Fruit fly (Drosophila melanogaster) whole organism, embryonic: ENCODE data around the gene CG12477.

Experiments
- Atf6 ChIP-seq: fragments of 200-800 bp; sonication (Bioruptor generic); IDR thresholded peaks from 2 replicates; pipeline ENCODE4 v1.3.6; 2022; ENCODE audit warnings: missing biosample characterization, missing genetic modification characterization
- B-H2 ChIP-seq: fragments of 200-800 bp; sonication (Bioruptor generic); optimal IDR thresholded peaks from 2 replicates; lab custom pipeline; 2018; ENCODE audit warnings: missing biosample characterization, mild to moderate bottlenecking, missing genetic modification characterization
- Bteb2 ChIP-seq: fragments of 200-800 bp; sonication (Bioruptor generic); optimal IDR thresholded peaks from 2 replicates; lab custom pipeline; 2016; ENCODE audit warnings: missing biosample characterization, missing genetic modification characterization
- CG10462 ChIP-seq: fragments of 200-800 bp; sonication (Bioruptor generic); optimal IDR thresholded peaks from 2 replicates; lab custom pipeline; 2016; ENCODE audit warnings: missing biosample characterization, missing genetic modification characterization
- CG11093 ChIP-seq: fragments of 200-800 bp; sonication (Bioruptor generic); IDR thresholded peaks from 3 replicates; pipeline ENCODE4 v1.3.6; 2022; ENCODE audit warnings: missing biosample characterization, missing genetic modification characterization
- CG11398 ChIP-seq: fragments of 200-800 bp; sonication (Bioruptor generic); optimal IDR thresholded peaks from 2 replicates; lab custom pipeline; 2016; ENCODE audit warnings: missing biosample characterization, missing genetic modification characterization
- CG11456 ChIP-seq: fragments of 200-800 bp; sonication (Bioruptor generic); IDR thresholded peaks from 3 replicates; pipeline ENCODE4 v1.3.6; 2022; ENCODE audit warnings: missing biosample characterization, missing genetic modification characterization
- CG12236 ChIP-seq: fragments of 200-800 bp; sonication (Bioruptor generic); optimal IDR thresholded peaks from 2 replicates; lab custom pipeline; 2016; ENCODE audit warnings: missing biosample characterization, missing genetic modification characterization
- CG13123 ChIP-seq: fragments of 200-800 bp; sonication (Bioruptor generic); optimal IDR thresholded peaks from 2 replicates; lab custom pipeline; 2016; ENCODE audit warnings: missing biosample characterization, missing genetic modification characterization
- CG13424 ChIP-seq: fragments of 200-800 bp; sonication (Bioruptor generic); optimal IDR thresholded peaks from 2 replicates; lab custom pipeline; 2019; ENCODE audit warnings: missing biosample characterization, mild to moderate bottlenecking, missing genetic modification characterization, moderate library complexity
- CG15479 ChIP-seq: fragments of 200-800 bp; sonication (Bioruptor generic); optimal IDR thresholded peaks from 3 replicates; lab custom pipeline; 2019; ENCODE audit warnings: missing biosample characterization, mild to moderate bottlenecking, missing genetic modification characterization, moderate library complexity
- CG17328 ChIP-seq: fragments of 200-800 bp; sonication (Bioruptor generic); IDR thresholded peaks from 2 replicates; pipeline ENCODE4 v1.3.6; 2022; ENCODE audit warnings: missing biosample characterization, missing genetic modification characterization
- CG17612 ChIP-seq: fragments of 200-800 bp; sonication (Bioruptor generic); IDR thresholded peaks from 2 replicates; pipeline ENCODE4 v1.3.6; 2022; ENCODE audit warnings: missing biosample characterization, missing genetic modification characterization
- CG18011 ChIP-seq: fragments of 200-800 bp; sonication (Bioruptor generic); optimal IDR thresholded peaks from 2 replicates; lab custom pipeline; 2017; ENCODE audit warnings: missing biosample characterization, missing genetic modification characterization, mild to moderate bottlenecking, moderate library complexity, missing genotype
- CG2120 ChIP-seq: fragments of 200-800 bp; sonication (Bioruptor generic); optimal IDR thresholded peaks from 3 replicates; lab custom pipeline; 2016; ENCODE audit warnings: missing biosample characterization, missing genetic modification characterization
- CG2202 ChIP-seq: fragments of 200-800 bp; sonication (Bioruptor generic); optimal IDR thresholded peaks from 2 replicates; lab custom pipeline; 2018; ENCODE audit warnings: missing biosample characterization, mild to moderate bottlenecking, missing genetic modification characterization
- CG31441 ChIP-seq: fragments of 200-800 bp; sonication (Bioruptor generic); IDR thresholded peaks from 2 replicates; pipeline ENCODE4 v1.3.6; 2022; ENCODE audit warnings: missing biosample characterization, missing genetic modification characterization
- CG6254 ChIP-seq: fragments of 200-800 bp; sonication (Bioruptor generic); optimal IDR thresholded peaks from 3 replicates; lab custom pipeline; 2017; ENCODE audit warnings: mild to moderate bottlenecking, missing biosample characterization, missing genetic modification reagents, missing genetic modification characterization
- CG6813 ChIP-seq: fragments of 200-800 bp; sonication (Bioruptor generic); optimal IDR thresholded peaks from 2 replicates; lab custom pipeline; 2017; ENCODE audit warnings: missing biosample characterization, missing genetic modification characterization, mild to moderate bottlenecking, moderate library complexity, missing genetic modification reagents
- CG7963 ChIP-seq: fragments of 200-800 bp; sonication (Bioruptor generic); IDR thresholded peaks from 3 replicates; pipeline ENCODE4 v1.3.6; 2022; ENCODE audit warnings: missing biosample characterization, missing genetic modification characterization; ENCODE audit not compliant: partially characterized antibody
- CG9609 ChIP-seq: fragments of 200-800 bp; sonication (Bioruptor generic); optimal IDR thresholded peaks from 3 replicates; lab custom pipeline; 2016; ENCODE audit warnings: missing biosample characterization, missing genetic modification characterization
- D19B ChIP-seq: fragments of 200-800 bp; sonication (Bioruptor generic); optimal IDR thresholded peaks from 2 replicates; lab custom pipeline; 2017; ENCODE audit warnings: missing biosample characterization, mild to moderate bottlenecking, missing genetic modification characterization
- Dbx ChIP-seq: fragments of 200-800 bp; sonication (Bioruptor generic); IDR thresholded peaks from 3 replicates; pipeline ENCODE4 v1.3.6; 2022; ENCODE audit warnings: missing biosample characterization, missing genetic modification characterization
- Doc3 ChIP-seq: fragments of 200-800 bp; sonication (Bioruptor generic); IDR thresholded peaks from 3 replicates; pipeline ENCODE4 v1.3.6; 2022; ENCODE audit warnings: missing biosample characterization, missing genetic modification characterization; ENCODE audit not compliant: partially characterized antibody
- Gsc ChIP-seq: fragments of 200-800 bp; sonication (Bioruptor generic); IDR thresholded peaks from 2 replicates; pipeline ENCODE4 v1.3.6; 2022; ENCODE audit warnings: missing biosample characterization, missing genetic modification characterization
- HLH3B ChIP-seq: fragments of 200-800 bp; sonication (Bioruptor generic); IDR thresholded peaks from 2 replicates; pipeline ENCODE4 v1.3.6; 2022; ENCODE audit warnings: missing biosample characterization, missing genetic modification characterization
- Hr51 ChIP-seq, 2 experiments: fragments of 200-800 bp; sonication (Bioruptor generic); optimal IDR thresholded peaks; 2 replicates in 1 of 2; 3 replicates in 1 of 2; lab custom pipeline; 2016 to 2018; ENCODE audit warnings: missing biosample characterization in 2 of 2, missing genetic modification characterization in 2 of 2, mild to moderate bottlenecking in 1 of 2, moderate library complexity in 1 of 2
- Lim3 ChIP-seq: fragments of 200-800 bp; sonication (Bioruptor generic); IDR thresholded peaks from 2 replicates; pipeline ENCODE4 v1.3.6; 2022; ENCODE audit warnings: missing biosample characterization, missing genetic modification characterization
- Nf-YC ChIP-seq: fragments of 200-800 bp; optimal IDR thresholded peaks from 3 replicates; lab custom pipeline; 2019; ENCODE audit warnings: missing biosample characterization, mild to moderate bottlenecking, missing genetic modification characterization, moderate library complexity
- Sox100B ChIP-seq: fragments of 200-800 bp; sonication (Bioruptor generic); optimal IDR thresholded peaks from 3 replicates; lab custom pipeline; 2018; ENCODE audit warnings: missing biosample characterization, mild to moderate bottlenecking, missing genetic modification characterization
- Sox102F ChIP-seq: fragments of 200-800 bp; sonication (Bioruptor generic); optimal IDR thresholded peaks from 2 replicates; lab custom pipeline; 2018; ENCODE audit warnings: missing biosample characterization, mild to moderate bottlenecking, missing genetic modification characterization, moderate library complexity
- br ChIP-seq: fragments of >200 bp; optimal IDR thresholded peaks from 2 replicates; lab custom pipeline; 2017
- cad ChIP-seq: fragments of >200 bp; optimal IDR thresholded peaks from 2 replicates; lab custom pipeline; 2017; ENCODE audit warnings: missing biosample characterization, missing genetic modification characterization
- chm ChIP-seq: fragments of 200-800 bp; sonication (Bioruptor generic); IDR thresholded peaks from 2 replicates; pipeline ENCODE4 v1.3.6; 2022; ENCODE audit warnings: missing biosample characterization, missing genetic modification characterization
- dan ChIP-seq: fragments of 200-800 bp; sonication (Bioruptor generic); IDR thresholded peaks from 2 replicates; pipeline ENCODE4 v1.3.6; 2022; ENCODE audit warnings: missing biosample characterization, missing genetic modification characterization
- dimm ChIP-seq: fragments of 200-800 bp; sonication (Bioruptor generic); IDR thresholded peaks from 2 replicates; pipeline ENCODE4 v1.3.6; 2022; ENCODE audit warnings: missing biosample characterization, missing genetic modification characterization
- emc ChIP-seq: fragments of 200-800 bp; sonication (Bioruptor generic); optimal IDR thresholded peaks from 2 replicates; lab custom pipeline; 2016; ENCODE audit warnings: missing biosample characterization, missing genetic modification characterization
- fd64A ChIP-seq: fragments of 200-800 bp; sonication (Bioruptor generic); optimal IDR thresholded peaks from 3 replicates; lab custom pipeline; 2018; ENCODE audit warnings: missing biosample characterization, mild to moderate bottlenecking, missing genetic modification characterization
- kay ChIP-seq: fragments of 200-800 bp; sonication (Bioruptor generic); optimal IDR thresholded peaks from 2 replicates; lab custom pipeline; 2016; ENCODE audit warnings: missing biosample characterization, missing genetic modification characterization
- mld ChIP-seq: fragments of 200-800 bp; sonication (Bioruptor generic); IDR thresholded peaks from 3 replicates; pipeline ENCODE4 v1.3.6; 2022; ENCODE audit warnings: missing biosample characterization, missing genetic modification characterization; ENCODE audit not compliant: partially characterized antibody
- nerfin-1 ChIP-seq: fragments of 200-800 bp; sonication (Bioruptor generic); optimal IDR thresholded peaks from 3 replicates; lab custom pipeline; 2019; ENCODE audit warnings: missing biosample characterization, mild to moderate bottlenecking, missing genetic modification characterization, moderate library complexity
- pan ChIP-seq, 4 experiments: fragments of >200 bp in 3 of 4; fragments of 200-800 bp in 1 of 4; sonication (Bioruptor generic) in 1 of 4; optimal IDR thresholded peaks in 3 of 4; IDR thresholded peaks in 1 of 4; 2 replicates each; pipeline versions ENCODE4 v1.3.6 to Lab custom; 2017 to 2022; ENCODE audit warnings: missing biosample characterization in 2 of 4, missing genetic modification characterization in 2 of 4, mixed read lengths in 1 of 4
- pfk ChIP-seq: fragments of 200-800 bp; sonication (Bioruptor generic); optimal IDR thresholded peaks from 2 replicates; lab custom pipeline; 2018; ENCODE audit warnings: missing biosample characterization, mild to moderate bottlenecking, missing genetic modification characterization, moderate library complexity
- salm ChIP-seq: fragments of 200-800 bp; sonication (Bioruptor generic); optimal IDR thresholded peaks from 2 replicates; lab custom pipeline; 2018; ENCODE audit warnings: missing biosample characterization, mild to moderate bottlenecking, missing genetic modification characterization
- sisA ChIP-seq: fragments of 200-800 bp; sonication (Bioruptor generic); IDR thresholded peaks from 2 replicates; pipeline ENCODE4 v1.3.6; 2022; ENCODE audit warnings: missing biosample characterization, missing genetic modification characterization
- toy ChIP-seq: fragments of 200-800 bp; sonication (Bioruptor generic); IDR thresholded peaks from 2 replicates; pipeline ENCODE4 v1.3.6; 2022; ENCODE audit warnings: missing biosample characterization, missing genetic modification characterization
- unpg ChIP-seq: fragments of 200-800 bp; sonication (Bioruptor generic); optimal IDR thresholded peaks from 3 replicates; lab custom pipeline; 2018; ENCODE audit warnings: missing biosample characterization, mild to moderate bottlenecking, missing genetic modification characterization, moderate library complexity
- wdn ChIP-seq: fragments of 200-800 bp; sonication (Bioruptor generic); IDR thresholded peaks from 2 replicates; pipeline ENCODE4 v1.3.6; 2022; ENCODE audit warnings: missing biosample characterization, missing genetic modification characterization

CG12477 gene

DNA sequence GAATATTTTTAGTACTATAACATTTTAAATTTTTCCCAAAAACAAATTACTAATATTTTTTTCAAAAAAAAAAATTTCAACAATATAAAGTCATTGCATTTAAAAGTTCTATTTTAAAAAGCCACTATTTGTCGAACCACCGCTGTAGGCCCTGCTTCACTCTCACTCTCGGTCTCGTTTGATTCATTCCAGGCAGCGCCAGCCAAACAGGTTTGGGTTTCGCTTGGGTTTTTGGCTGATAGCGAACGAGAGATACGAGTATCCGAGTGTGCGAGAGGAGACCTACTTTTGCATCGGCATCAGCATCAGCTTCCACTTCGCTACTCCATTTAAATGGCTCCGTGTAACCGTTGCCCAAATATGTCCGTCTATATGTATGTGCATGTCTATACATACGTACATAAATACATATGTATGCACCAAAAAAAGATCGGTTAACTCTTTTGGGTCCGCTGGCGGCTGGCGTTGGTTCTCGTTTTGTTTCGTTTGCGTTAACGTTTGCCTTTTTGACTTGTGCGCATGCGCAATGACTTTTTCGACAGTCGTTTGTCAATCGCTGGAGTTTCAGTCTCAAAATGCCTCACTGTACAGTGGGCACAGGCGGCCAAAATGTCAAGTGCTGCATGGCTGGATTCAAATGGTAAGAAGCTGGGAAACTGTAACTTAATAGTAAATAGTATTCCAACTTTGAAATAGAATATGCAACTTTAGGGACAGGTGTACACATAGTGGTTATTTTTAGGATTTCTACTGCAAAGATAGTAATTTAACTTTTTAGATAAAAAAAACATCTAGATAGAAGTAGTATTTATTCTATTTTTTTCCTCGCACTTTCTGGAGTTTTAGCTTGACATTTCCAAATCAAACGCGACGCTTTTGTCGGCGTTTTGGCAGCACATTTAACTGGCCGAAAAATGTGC, 46.0 kb upstream of the CG12477 start (continued):
- TF ChIP-seq sisA = peak; percentile 45; the same call in 1 of the 2 replicates
- TF ChIP-seq CG6254 = no peak
- peak; percentile 48 for TF ChIP-seq CG18011
- TF ChIP-seq mld (GFP tag; lab: Robert Waterston, UW) = no peak
- no peak for TF ChIP-seq wdn (GFP tag; lab: Robert Waterston, UW)
- TF ChIP-seq CG17612 = 0 out of 2 replicates have a peak, but pooled peaks have one; percentile 34
- peak; percentile 66; the same call in 2 of the 3 replicates for TF ChIP-seq CG11093 (GFP tag; lab: Robert Waterston, UW)
- no peak for TF ChIP-seq kay (GFP tag; lab: Kevin White, UChicago)
- no peak for TF ChIP-seq emc
- TF ChIP-seq CG12236 (GFP tag; lab: Kevin White, UChicago) = no peak
- TF ChIP-seq CG15479 (GFP tag; lab: Kevin White, UChicago) = no peak
- peak; percentile 86 for TF ChIP-seq Sox102F (GFP tag; lab: Kevin White, UChicago)
- peak; percentile 49 for TF ChIP-seq CG11398 (GFP tag; lab: Kevin White, UChicago)
- TF ChIP-seq Nf-YC (tag; lab: Kevin White, UChicago) = peak; percentile 44
- TF ChIP-seq B-H2 = no peak
- TF ChIP-seq dimm = no peak
- TF ChIP-seq pan (optimal IDR thresholded peaks at IDR 0.05; lab: Kevin White, UChicago) = no peak
- TF ChIP-seq pan (GFP tag; optimal IDR thresholded peaks at IDR 0.05 in 1 of 2, IDR thresholded peaks at IDR 0.05 in 1 of 2) = peak in 1 of 2 experiments; percentile 77
- TF ChIP-seq dan (GFP tag; lab: Robert Waterston, UW) = no peak
- peak; percentile 33; the same call in 1 of the 2 replicates for TF ChIP-seq Atf6 (GFP tag; lab: Robert Waterston, UW)
- TF ChIP-seq CG31441 (GFP tag; lab: Robert Waterston, UW) = peak; percentile 78
- TF ChIP-seq Dbx (GFP tag; lab: Robert Waterston, UW) = 0 out of 3 replicates have a peak, but pooled peaks have one; percentile 32
- peak; percentile 91 for TF ChIP-seq Sox100B (GFP tag; lab: Kevin White, UChicago)
- peak; percentile 38 to 93 for TF ChIP-seq Hr51 (GFP tag; optimal IDR thresholded peaks at IDR 0.05; lab: Kevin White, UChicago)
- peak; percentile 57 for TF ChIP-seq Bteb2 (GFP tag; lab: Kevin White, UChicago)
- peak; percentile 66 for TF ChIP-seq CG2120 (GFP tag; lab: Kevin White, UChicago)
- no peak for TF ChIP-seq Gsc
- TF ChIP-seq chm (GFP tag; lab: Robert Waterston, UW) = no peak
- TF ChIP-seq CG10462 (GFP tag; lab: Kevin White, UChicago) = peak; percentile 20
- TF ChIP-seq cad (GFP tag; lab: Kevin White, UChicago) = no peak
- peak; percentile 33 for TF ChIP-seq CG9609 (GFP tag; lab: Kevin White, UChicago)
- peak; percentile 68 for TF ChIP-seq HLH3B (GFP tag; lab: Robert Waterston, UW)
- peak; percentile 33; the same call in 1 of the 2 replicates for TF ChIP-seq CG17328 (GFP tag; lab: Robert Waterston, UW)
- no peak for TF ChIP-seq fd64A (GFP tag; lab: Kevin White, UChicago)
- no peak for TF ChIP-seq pfk (GFP tag; lab: Kevin White, UChicago)
- TF ChIP-seq Doc3 (GFP tag; lab: Robert Waterston, UW) = no peak
- peak; percentile 27 for TF ChIP-seq D19B (GFP tag; lab: Kevin White, UChicago)
- no peak for TF ChIP-seq br
- TF ChIP-seq toy (GFP tag; lab: Robert Waterston, UW) = no peak
- TF ChIP-seq CG6813 (GFP tag; lab: Kevin White, UChicago) = no peak
- TF ChIP-seq CG7963 (GFP tag; lab: Robert Waterston, UW) = no peak
- peak; percentile 72 for TF ChIP-seq unpg (GFP tag; lab: Kevin White, UChicago)
- TF ChIP-seq salm (tag; lab: Kevin White, UChicago) = peak; percentile 57
- no peak for TF ChIP-seq CG2202 (tag; lab: Kevin White, UChicago)
- TF ChIP-seq CG11456 (GFP tag; lab: Robert Waterston, UW) = 0 out of 3 replicates have a peak, but pooled peaks have one; percentile 45
- TF ChIP-seq nerfin-1 (tag; lab: Kevin White, UChicago) = peak; percentile 64
- peak; percentile 51; the same call in 1 of the 2 replicates for TF ChIP-seq Lim3 (GFP tag; lab: Robert Waterston, UW)
- no peak for TF ChIP-seq CG13123 (GFP tag; lab: Kevin White, UChicago)
- peak; percentile 85 for TF ChIP-seq CG13424 (tag; lab: Kevin White, UChicago)
